Fruit fly (Drosophila melanogaster): ENCODE results near the gene Ttc1.

Ttc1 gene

DNA sequence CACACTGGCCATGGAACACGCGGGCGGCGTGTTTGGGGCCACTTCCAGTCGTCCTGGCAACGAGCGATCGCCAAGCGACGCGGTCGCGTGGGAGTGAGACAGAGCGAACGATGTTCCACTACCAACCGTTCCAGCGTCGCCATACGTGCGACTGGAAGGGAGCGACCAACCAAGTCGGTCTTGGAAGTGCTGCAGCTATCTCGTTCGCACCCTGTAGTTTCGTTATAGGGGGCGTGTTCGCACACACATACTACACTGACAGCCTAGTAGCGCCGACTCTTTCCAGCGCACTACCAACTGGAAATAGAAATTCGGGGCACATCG is 39.1 kb downstream of the Ttc1 start:
- TF ChIP-seq cg (GFP tag; optimal IDR thresholded peaks at IDR 0.05): peak; percentile 81
- TF ChIP-seq CG17829 (tag; optimal IDR thresholded peaks at IDR 0.05): peak; percentile 38
- TF ChIP-seq CoRest (tag; optimal IDR thresholded peaks at IDR 0.05): peak; percentile 42
- TF ChIP-seq Rfx (GFP tag; IDR thresholded peaks at IDR 0.05): peak; percentile 74
- peak; percentile 99 for TF ChIP-seq pfk (GFP tag; optimal IDR thresholded peaks at IDR 0.05)
- no peak for TF ChIP-seq CG13894 (tag; optimal IDR thresholded peaks at IDR 0.05)
- peak; percentile 5 for TF ChIP-seq kni (GFP tag; optimal IDR thresholded peaks at IDR 0.05)
- TF ChIP-seq Blimp-1 (GFP tag; optimal IDR thresholded peaks at IDR 0.05): no peak
- no peak for TF ChIP-seq cad (GFP tag; optimal IDR thresholded peaks at IDR 0.05)
- peak; percentile 30 for TF ChIP-seq phol (tag; optimal IDR thresholded peaks at IDR 0.05)
- peak; percentile 98 for TF ChIP-seq Nf-YC (tag; optimal IDR thresholded peaks at IDR 0.05)
- TF ChIP-seq knrl (GFP tag; IDR thresholded peaks at IDR 0.05; ENCODE audit: partially characterized antibody): peak; percentile 18; the same call in 1 of the 3 replicates
- no peak for TF ChIP-seq NC2α (GFP tag; optimal IDR thresholded peaks at IDR 0.05)
- TF ChIP-seq Nf-YB (GFP tag; optimal IDR thresholded peaks at IDR 0.05): peak; percentile 99
- no peak for TF ChIP-seq Side (GFP tag; optimal IDR thresholded peaks at IDR 0.05)
- peak in 1 of 2 experiments; percentile 52 for TF ChIP-seq insv (GFP tag; optimal IDR thresholded peaks at IDR 0.05)
- TF ChIP-seq Adf1 (GFP tag; IDR thresholded peaks at IDR 0.05): peak; percentile 63; the same call in 1 of the 2 replicates
- TF ChIP-seq Nf-YA (GFP tag; IDR thresholded peaks at IDR 0.05): peak; percentile 74
- TF ChIP-seq Drgx (GFP tag; IDR thresholded peaks at IDR 0.05): 0 out of 2 replicates have a peak, but pooled peaks have one; percentile 8
- TF ChIP-seq Jarid2 (GFP tag; optimal IDR thresholded peaks at IDR 0.05): peak; percentile 56
- peak; percentile 92 for TF ChIP-seq CG10321 (GFP tag; IDR thresholded peaks at IDR 0.05)
- no peak for TF ChIP-seq esg (GFP tag; conservative IDR thresholded peaks at IDR 0.05)
- TF ChIP-seq z (GFP tag; IDR thresholded peaks at IDR 0.05): peak; percentile 94
- peak; percentile 98 for TF ChIP-seq CG8478 (optimal IDR thresholded peaks at IDR 0.05)
- TF ChIP-seq D (optimal IDR thresholded peaks at IDR 0.05): peak; percentile 95
- no peak for TF ChIP-seq D (GFP tag; optimal IDR thresholded peaks at IDR 0.05)
- TF ChIP-seq ttk (GFP tag; IDR thresholded peaks at IDR 0.05): 0 out of 2 replicates have a peak, but pooled peaks have one; percentile 37
- TF ChIP-seq tll (GFP tag; optimal IDR thresholded peaks at IDR 0.05): peak in 1 of 2 experiments; percentile 16
- peak; percentile 81 for TF ChIP-seq CG7745 (tag; optimal IDR thresholded peaks at IDR 0.05)
- 0 out of 3 replicates have a peak, but pooled peaks have one; percentile 30 for TF ChIP-seq Opbp (GFP tag; IDR thresholded peaks at IDR 0.05; ENCODE audit: partially characterized antibody)
- peak; percentile 94 for TF ChIP-seq CG1832 (GFP tag; optimal IDR thresholded peaks at IDR 0.05)
- no peak for TF ChIP-seq ara (GFP tag; IDR thresholded peaks at IDR 0.05)
- TF ChIP-seq Bgb (GFP tag; IDR thresholded peaks at IDR 0.05; ENCODE audit: partially characterized antibody): 0 out of 2 replicates have a peak, but pooled peaks have one; percentile 30
- TF ChIP-seq CTCF (GFP tag; optimal IDR thresholded peaks at IDR 0.05): peak; percentile 46
- no peak for TF ChIP-seq Fer3 (tag; optimal IDR thresholded peaks at IDR 0.05)
- no peak for TF ChIP-seq Bteb2 (GFP tag; optimal IDR thresholded peaks at IDR 0.05)
- TF ChIP-seq HmgD (GFP tag; optimal IDR thresholded peaks at IDR 0.05): peak; percentile 38
- no peak for TF ChIP-seq Doc2 (GFP tag; IDR thresholded peaks at IDR 0.05)
- no peak for TF ChIP-seq CG1233 (GFP tag; optimal IDR thresholded peaks at IDR 0.05)

DNA sequence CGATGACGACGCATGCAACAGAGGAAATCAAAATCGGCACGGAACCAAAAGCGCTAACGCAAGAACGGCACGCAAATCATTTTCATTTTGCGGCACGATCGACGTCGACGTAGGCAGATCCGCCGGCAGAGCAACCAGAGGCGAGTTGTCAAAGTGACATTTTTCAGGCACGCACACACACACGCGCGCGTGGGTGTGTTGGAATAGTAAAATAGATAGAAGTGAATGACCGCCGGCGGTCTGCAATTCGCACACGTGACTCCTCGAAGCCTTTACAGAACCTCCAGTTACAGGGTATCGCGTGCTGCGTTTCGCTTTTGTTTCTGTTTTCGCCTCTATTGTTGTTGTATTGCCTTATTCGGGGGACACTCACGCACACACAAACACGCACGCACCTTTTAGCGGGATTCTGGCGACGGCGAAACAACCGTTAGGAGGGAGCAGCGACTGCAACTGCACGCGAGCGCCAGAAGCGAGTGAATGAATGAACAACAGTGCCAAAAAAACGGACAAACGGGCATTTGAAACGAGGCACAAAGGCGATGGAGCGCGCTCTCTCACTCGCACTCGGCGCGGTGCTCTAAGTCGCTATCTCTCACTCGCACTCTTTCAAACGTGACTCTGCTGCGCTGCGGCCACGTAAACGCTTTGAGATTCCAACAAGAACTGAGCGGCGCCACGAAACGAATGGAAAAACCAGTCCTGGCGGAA is 39.6 kb downstream of the Ttc1 start, which contains the start of gene ss:
TSS of gene ss (minus strand) at position 668 of the 711 bp plus-strand sequence.
- TF ChIP-seq CG14860 (GFP tag; IDR thresholded peaks at IDR 0.05; ENCODE audit: partially characterized antibody): 0 out of 3 replicates have a peak, but pooled peaks have one; percentile 32
- peak; percentile 6 for TF ChIP-seq dm (GFP tag; optimal IDR thresholded peaks at IDR 0.05)
- TF ChIP-seq CG12236 (GFP tag; optimal IDR thresholded peaks at IDR 0.05): no peak
- TF ChIP-seq kni (GFP tag; optimal IDR thresholded peaks at IDR 0.05): peak; percentile 26
- 0 out of 4 replicates have a peak, but pooled peaks have one; percentile 48 for TF ChIP-seq chinmo (GFP tag; IDR thresholded peaks at IDR 0.05; ENCODE audit: partially characterized antibody)
- 0 out of 2 replicates have a peak, but pooled peaks have one; percentile 9 for TF ChIP-seq CG9932 (GFP tag; IDR thresholded peaks at IDR 0.05)
- peak; percentile 67 for TF ChIP-seq Jarid2 (GFP tag; optimal IDR thresholded peaks at IDR 0.05)
- no peak for TF ChIP-seq CG5953 (GFP tag; IDR thresholded peaks at IDR 0.05)
- no peak for TF ChIP-seq pan (optimal IDR thresholded peaks at IDR 0.05)
- TF ChIP-seq pan (GFP tag; optimal IDR thresholded peaks at IDR 0.05 in 1 of 2, IDR thresholded peaks at IDR 0.05 in 1 of 2): peak in 1 of 2 experiments; percentile 68
- peak in 1 of 2 experiments; percentile 86 for TF ChIP-seq insv (GFP tag; optimal IDR thresholded peaks at IDR 0.05)
- peak; percentile 39 for TF ChIP-seq Xbp1 (GFP tag; optimal IDR thresholded peaks at IDR 0.05)
- TF ChIP-seq CG4360 (GFP tag; IDR thresholded peaks at IDR 0.05): peak; percentile 65
- peak; percentile 9 to 51 for TF ChIP-seq tll (GFP tag; optimal IDR thresholded peaks at IDR 0.05)
- 0 out of 2 replicates have a peak, but pooled peaks have one; percentile 9 for TF ChIP-seq tna (GFP tag; IDR thresholded peaks at IDR 0.05; ENCODE audit: partially characterized antibody)
- no peak for TF ChIP-seq chif (GFP tag; optimal IDR thresholded peaks at IDR 0.05)

All from whole organism, embryonic.